Fruit fly (Drosophila melanogaster): ENCODE measurements around the gene CG13601.

CG13601 gene

DNA sequence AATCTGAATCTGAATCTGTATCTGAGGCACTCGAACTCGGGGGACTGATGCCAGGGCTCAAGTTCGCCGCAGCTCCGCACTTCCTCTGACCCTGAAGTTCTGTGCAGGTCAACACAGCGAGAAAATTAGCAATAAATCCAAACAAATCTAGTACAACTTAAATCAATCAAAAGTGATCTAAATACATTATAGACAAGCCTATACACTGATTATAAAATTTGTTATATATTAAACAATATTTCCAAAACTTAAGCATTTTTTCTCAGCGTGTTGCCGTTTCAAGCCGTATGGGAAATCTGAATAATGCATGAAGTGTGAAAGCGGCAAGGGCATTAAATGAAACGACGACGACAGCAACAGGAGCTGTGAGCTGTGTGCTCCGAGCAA, 12.4 kb downstream of the CG13601 start (continued):
- peak; percentile 83 for TF ChIP-seq Eip93F (GFP tag; optimal IDR thresholded peaks at IDR 0.05)
- peak; percentile 95 for TF ChIP-seq pdm3 (GFP tag; optimal IDR thresholded peaks at IDR 0.05)
- peak; percentile 94 for TF ChIP-seq Smox (GFP tag; optimal IDR thresholded peaks at IDR 0.05)
- TF ChIP-seq Lpt (GFP tag; optimal IDR thresholded peaks at IDR 0.05), result peak; percentile 72
- TF ChIP-seq fkh (GFP tag; optimal IDR thresholded peaks at IDR 0.05), result no peak
- TF ChIP-seq CG34406 (GFP tag; optimal IDR thresholded peaks at IDR 0.05), result peak; percentile 97
- peak; percentile 96 for TF ChIP-seq OdsH (GFP tag; optimal IDR thresholded peaks at IDR 0.05)
- peak; percentile 91 for TF ChIP-seq CG9139 (GFP tag; optimal IDR thresholded peaks at IDR 0.05)
- peak; percentile 98 for TF ChIP-seq esn (GFP tag; optimal IDR thresholded peaks at IDR 0.05)
- TF ChIP-seq CG3919 (GFP tag; optimal IDR thresholded peaks at IDR 0.05), result peak; percentile 97
- TF ChIP-seq CG10631 (GFP tag; optimal IDR thresholded peaks at IDR 0.05), result peak; percentile 96
- TF ChIP-seq dsx (GFP tag; optimal IDR thresholded peaks at IDR 0.05; ENCODE audit: poor library complexity, severe bottlenecking), result peak; percentile 95
- TF ChIP-seq Ets96B (tag; optimal IDR thresholded peaks at IDR 0.05), result peak; percentile 98
- TF ChIP-seq fd59A (GFP tag; optimal IDR thresholded peaks at IDR 0.05), result peak; percentile 95
- TF ChIP-seq CG8119 (GFP tag; IDR thresholded peaks at IDR 0.05), result peak; percentile 77
- peak; percentile 94 for TF ChIP-seq lz (GFP tag; optimal IDR thresholded peaks at IDR 0.05)
- TF ChIP-seq CG6163 (GFP tag; IDR thresholded peaks at IDR 0.05), result peak; percentile 95
- peak; percentile 57; the same call in 2 of the 3 replicates for TF ChIP-seq eg (GFP tag; IDR thresholded peaks at IDR 0.05)
- peak; percentile 90 for TF ChIP-seq CG16779 (tag; optimal IDR thresholded peaks at IDR 0.05)
- TF ChIP-seq Sox14 (GFP tag; optimal IDR thresholded peaks at IDR 0.05), result peak; percentile 92
- peak; percentile 97 for TF ChIP-seq CG6792 (GFP tag; optimal IDR thresholded peaks at IDR 0.05)
- TF ChIP-seq net (GFP tag; optimal IDR thresholded peaks at IDR 0.05), result peak; percentile 95
- TF ChIP-seq CG1621 (tag; optimal IDR thresholded peaks at IDR 0.05), result peak; percentile 95
- TF ChIP-seq Met (GFP tag; optimal IDR thresholded peaks at IDR 0.05), result peak; percentile 97
- TF ChIP-seq CG6276 (GFP tag; optimal IDR thresholded peaks at IDR 0.05), result no peak
- no peak for TF ChIP-seq Hr38 (GFP tag; optimal IDR thresholded peaks at IDR 0.05)

DNA sequence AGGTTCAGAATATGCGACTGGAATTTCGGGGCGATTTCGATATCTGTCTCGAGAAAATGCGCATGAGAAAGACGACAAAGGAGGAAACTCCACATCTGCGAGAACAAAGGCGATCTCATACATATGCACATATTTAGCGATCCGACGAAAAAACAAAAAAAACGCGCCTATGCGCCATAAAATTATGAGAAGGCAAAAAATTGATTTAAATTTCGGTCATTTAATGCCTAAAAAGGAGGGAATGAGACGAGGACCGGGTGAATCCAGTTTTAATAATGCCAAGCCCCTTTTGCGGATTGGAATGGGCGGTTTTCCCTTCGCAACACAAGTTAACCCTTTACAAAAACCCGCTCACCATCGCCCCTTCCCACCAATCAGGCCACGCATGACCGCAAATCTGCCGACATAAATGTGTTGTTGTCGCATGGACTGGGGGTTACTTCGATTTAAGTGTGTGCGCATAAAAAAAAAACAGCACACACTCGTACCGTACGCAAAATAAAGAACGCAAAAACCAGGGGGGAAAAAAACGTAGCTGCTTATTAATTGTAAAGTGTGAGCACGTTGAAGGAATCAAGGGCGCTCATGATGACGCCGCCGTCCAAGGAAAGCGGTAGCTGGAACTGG, 12.9 kb downstream of the CG13601 start:
- TF ChIP-seq Eip93F (GFP tag; optimal IDR thresholded peaks at IDR 0.05) (peak; percentile 16), CG34406 (GFP tag; optimal IDR thresholded peaks at IDR 0.05) (no peak)

DNA sequence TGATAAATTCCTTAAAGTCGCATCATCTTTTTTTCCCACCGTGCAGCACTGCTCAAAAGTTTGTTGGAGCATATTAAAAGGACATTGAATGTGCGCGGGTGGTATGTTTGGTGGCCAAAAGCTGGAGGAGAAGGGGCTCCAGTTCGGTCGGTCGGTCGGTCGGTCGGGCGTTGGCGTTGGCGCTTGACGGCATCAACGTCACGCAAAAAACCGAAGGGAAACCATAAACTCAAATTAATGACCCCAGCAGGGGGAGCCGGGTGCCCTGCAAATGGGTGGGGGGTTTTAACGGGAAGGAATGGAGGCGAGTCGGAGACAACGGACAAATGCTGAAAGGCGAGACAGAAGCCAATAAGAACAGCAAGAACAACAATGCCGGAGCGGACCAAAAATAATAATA, 15.1 kb downstream of the CG13601 start:
- TF ChIP-seq Ets96B (tag; optimal IDR thresholded peaks at IDR 0.05) (no peak), achi (GFP tag; optimal IDR thresholded peaks at IDR 0.05) (no peak), Eip93F (GFP tag; optimal IDR thresholded peaks at IDR 0.05) (no peak), Hr39 (GFP tag; optimal IDR thresholded peaks at IDR 0.05) (no peak), CG6276 (GFP tag; optimal IDR thresholded peaks at IDR 0.05) (no peak), Blimp-1 (GFP tag; optimal IDR thresholded peaks at IDR 0.05) (no peak), fd59A (GFP tag; optimal IDR thresholded peaks at IDR 0.05) (no peak), OdsH (GFP tag; optimal IDR thresholded peaks at IDR 0.05) (no peak), Hr4 (GFP tag; optimal IDR thresholded peaks at IDR 0.05) (no peak), CG11762 (GFP tag; optimal IDR thresholded peaks at IDR 0.05; ENCODE audit: insufficient read depth) (no peak), CG8319 (GFP tag; optimal IDR thresholded peaks at IDR 0.05) (no peak), CG3919 (GFP tag; optimal IDR thresholded peaks at IDR 0.05) (peak; percentile 6), CG9139 (GFP tag; optimal IDR thresholded peaks at IDR 0.05) (no peak), dac (GFP tag; optimal IDR thresholded peaks at IDR 0.05) (no peak), svp (GFP tag) (peak; percentile 39), fd85E (GFP tag; optimal IDR thresholded peaks at IDR 0.05) (no peak), Sox15 (GFP tag; optimal IDR thresholded peaks at IDR 0.05) (no peak), CG34406 (GFP tag; optimal IDR thresholded peaks at IDR 0.05) (no peak), CG6808 (GFP tag; optimal IDR thresholded peaks at IDR 0.05) (no peak), CG6163 (GFP tag; IDR thresholded peaks at IDR 0.05) (0 out of 3 replicates have a peak, but pooled peaks have one; percentile 16), net (GFP tag; optimal IDR thresholded peaks at IDR 0.05) (no peak), spab (GFP tag; optimal IDR thresholded peaks at IDR 0.05) (no peak), salr (GFP tag; optimal IDR thresholded peaks at IDR 0.05) (no peak), CG6854 (GFP tag; optimal IDR thresholded peaks at IDR 0.05) (peak; percentile 12), CG31627 (GFP tag; optimal IDR thresholded peaks at IDR 0.05) (no peak), dsx (GFP tag; optimal IDR thresholded peaks at IDR 0.05; ENCODE audit: poor library complexity, severe bottlenecking) (no peak)

All from whole organism, prepupa.